Worm (Caenorhabditis elegans) whole organism, L2 larva: ENCODE data around the gene srw-29.

ENCODE experiments used
- ZK546.5 ChIP-seq: sonication (generic microtip); optimal IDR thresholded peaks from 2 replicates; lab custom pipeline; 2017; ENCODE audit warnings: missing biosample characterization, missing genetic modification characterization
- lin-11 ChIP-seq: fragments of 150-350 bp; sonication (generic microtip); optimal IDR thresholded peaks from 2 replicates; lab custom pipeline; 2014; ENCODE audit warnings: missing biosample characterization, missing genetic modification characterization, inconsistent platforms, mixed read lengths
- nhr-6 ChIP-seq: fragments of 150-350 bp; optimal IDR thresholded peaks from 2 replicates; lab custom pipeline; 2014; ENCODE audit warnings: missing biosample characterization, missing genetic modification characterization
- nhr-77 ChIP-seq: fragments of 150-350 bp; optimal IDR thresholded peaks from 2 replicates; lab custom pipeline; 2014; ENCODE audit warnings: missing biosample characterization, missing genetic modification characterization
- ztf-1 ChIP-seq: fragments of 200-800 bp; sonication (Bioruptor generic); conservative IDR thresholded peaks from 2 replicates; pipeline ENCODE4 v1.3.6; 2022; ENCODE audit warnings: missing genetic modification characterization, missing compliant biosample characterization
- ztf-11 ChIP-seq: sonication (generic microtip); optimal IDR thresholded peaks from 2 replicates; lab custom pipeline; 2017; ENCODE audit warnings: missing biosample characterization, missing genetic modification characterization

DNA sequence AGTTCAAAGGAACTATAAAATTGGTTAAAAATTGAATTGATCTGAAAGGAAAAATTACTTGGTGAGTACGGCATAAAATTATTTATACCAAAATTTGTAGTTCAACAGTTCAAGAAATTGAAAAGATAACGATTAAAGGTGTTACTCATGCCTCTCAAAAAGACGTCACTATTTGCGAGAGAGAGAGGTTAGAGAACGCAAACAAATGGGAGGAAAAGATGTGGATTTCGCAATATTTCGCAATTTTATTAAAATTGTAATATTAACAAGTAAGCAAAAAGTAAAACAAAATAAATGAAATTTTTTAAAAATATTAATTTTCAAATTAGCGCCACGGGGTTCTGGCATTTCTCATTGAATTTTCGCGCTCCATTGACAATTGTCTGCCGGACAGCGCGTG, 29.2 kb downstream of the srw-29 start, which contains the start of gene F13A7.11:
- no peak for TF ChIP-seq lin-11 (tag; lab: Kevin White, UChicago)
- TF ChIP-seq nhr-77 (tag; lab: Kevin White, UChicago), result no peak
- TF ChIP-seq ztf-11 (tag; lab: Kevin White, UChicago), result no peak
- no peak for TF ChIP-seq nhr-6
- no peak for TF ChIP-seq ztf-1 (GFP tag; lab: Robert Waterston, UW)
- TF ChIP-seq ZK546.5 (tag; lab: Kevin White, UChicago), result no peak
